Worm (Caenorhabditis elegans): ENCODE data around the gene nhr-221.

DNA sequence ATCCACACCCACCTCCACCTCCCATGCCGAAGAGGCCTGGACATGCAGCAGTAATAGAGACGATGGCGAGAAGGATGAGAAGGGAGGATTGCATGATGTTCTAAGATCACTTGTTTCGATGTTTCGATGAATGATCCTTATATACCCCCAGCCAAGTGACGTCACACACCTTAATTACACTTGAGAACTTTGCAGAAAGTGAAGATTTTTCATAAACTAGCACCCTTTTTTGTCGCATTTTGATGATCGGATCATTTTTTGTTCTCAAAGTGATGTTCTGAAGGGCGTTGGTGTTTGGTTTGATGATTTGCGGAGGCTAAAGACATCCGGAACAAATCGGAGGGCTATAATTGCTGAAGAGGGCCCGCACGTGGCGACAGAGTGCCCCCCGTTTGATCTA is 40.6 kb upstream of the nhr-221 start, which contains the start of gene grl-27:
- no peak for TF ChIP-seq elt-1 (tag; optimal IDR thresholded peaks at IDR 0.05)
- no peak for TF ChIP-seq unc-62 (GFP tag; optimal IDR thresholded peaks at IDR 0.05)
- no peak for TF ChIP-seq mdl-1 (tag; optimal IDR thresholded peaks at IDR 0.05)
- no peak for TF ChIP-seq R02D3.7 (tag; optimal IDR thresholded peaks at IDR 0.05)
- TF ChIP-seq tbx-2 (tag; optimal IDR thresholded peaks at IDR 0.05), result no peak
- no peak for TF ChIP-seq ztf-11 (tag; optimal IDR thresholded peaks at IDR 0.05)
- no peak for TF ChIP-seq ztf-4 (tag; optimal IDR thresholded peaks at IDR 0.05)
- TF ChIP-seq ama-1 (optimal IDR thresholded peaks at IDR 0.05), result no peak
- no peak for TF ChIP-seq nhr-77 (tag; optimal IDR thresholded peaks at IDR 0.05)
- no peak for TF ChIP-seq jun-1 (tag; optimal IDR thresholded peaks at IDR 0.05)
- no peak for TF ChIP-seq ceh-82 (tag; optimal IDR thresholded peaks at IDR 0.05)
- TF ChIP-seq mml-1 (tag; optimal IDR thresholded peaks at IDR 0.05), result no peak
- TF ChIP-seq ceh-28 (tag; optimal IDR thresholded peaks at IDR 0.05), result no peak

Measured in whole organism, L3 larva.